Worm (Caenorhabditis elegans) whole organism, young adult: ENCODE results near the gene nhr-126.

ENCODE experiments used
- hmg-1.2 ChIP-seq: fragments of 200-800 bp; sonication (Bioruptor generic); IDR thresholded peaks from 2 replicates; pipeline ENCODE4 v1.3.6; 2022; ENCODE audit warnings: missing genetic modification reagents, missing genetic modification characterization, missing compliant biosample characterization
- hmg-20 ChIP-seq: fragments of 200-800 bp; sonication (Bioruptor generic); IDR thresholded peaks from 2 replicates; pipeline ENCODE4 v1.3.6; 2022; ENCODE audit warnings: missing genetic modification reagents, missing genetic modification characterization, missing compliant biosample characterization
- lin-54 ChIP-seq: fragments of 200-800 bp; sonication (Bioruptor generic); optimal IDR thresholded peaks from 2 replicates; lab custom pipeline; 2018; ENCODE audit warnings: mild to moderate bottlenecking, missing genetic modification characterization, missing compliant biosample characterization
- mcd-1 ChIP-seq: fragments of 200-800 bp; sonication (Bioruptor generic); IDR thresholded peaks from 2 replicates; pipeline ENCODE4 v1.3.6; 2022; ENCODE audit warnings: missing genetic modification reagents, missing genetic modification characterization, missing compliant biosample characterization
- snpc-4 ChIP-seq, 5 experiments: fragments of 150-350 bp in 1 of 5; sonication (generic microtip) in 4 of 5; optimal IDR thresholded peaks; 2 replicates each; lab custom pipeline; 2014 to 2018; ENCODE audit warnings: missing genetic modification characterization in 5 of 5, missing biosample characterization in 3 of 5, antibody characterized with exemption in 2 of 5, mild to moderate bottlenecking in 2 of 5, missing compliant biosample characterization in 2 of 5, missing genotype in 2 of 5, moderate library complexity in 2 of 5, missing genetic modification reagents in 1 of 5

- TF ChIP-seq mcd-1 (GFP tag; lab: Robert Waterston, UW): no peak
- TF ChIP-seq hmg-20 (GFP tag; lab: Robert Waterston, UW): no peak
- no peak for TF ChIP-seq lin-54 (GFP tag; lab: Kevin White, UChicago)
- TF ChIP-seq hmg-1.2: no peak
- TF ChIP-seq snpc-4 (GFP tag; optimal IDR thresholded peaks at IDR 0.05; lab: Kevin White, UChicago): no peak
- TF ChIP-seq snpc-4 (tag; optimal IDR thresholded peaks at IDR 0.05; lab: Kevin White, UChicago): no peak
Observed at ce11 chrV:2215352-2215751, 13.5 kb upstream of the nhr-126 start, which contains the start of gene nstp-8.
